Worm (Caenorhabditis elegans): ENCODE data around the gene Y69E1A.8.
"Not testable (repeated sequence)": the region's sequence is repeated elsewhere in the genome, so short reads cannot be mapped to it uniquely, and the experiment has no call there.

ce11 chrIV:10987342-10987945, 21.0 kb downstream of the Y69E1A.8 start, which contains the start of gene Y43E12A.3:
- not testable (repeated sequence) for TF ChIP-seq nfya-1 (tag; optimal IDR thresholded peaks at IDR 0.05; ENCODE audit: insufficient read depth); snpc-4 (tag; optimal IDR thresholded peaks at IDR 0.05); R02D3.7 (tag; optimal IDR thresholded peaks at IDR 0.05); fkh-2 (tag; optimal IDR thresholded peaks at IDR 0.05); mdl-1 (tag; optimal IDR thresholded peaks at IDR 0.05); pqm-1 (tag; optimal IDR thresholded peaks at IDR 0.05)

Measured in whole organism, L3 larva.